Worm (Caenorhabditis elegans): ENCODE measurements around the gene tbc-6.

ce11 chrII:6823233-6823632 is 24.7 kb upstream of the tbc-6 start:
- no peak for TF ChIP-seq med-1 (GFP tag; optimal IDR thresholded peaks at IDR 0.05; ENCODE audit: insufficient read depth)
- TF ChIP-seq tab-1 (GFP tag; IDR thresholded peaks at IDR 0.05) = no peak
- no peak for TF ChIP-seq ref-1 (GFP tag; conservative IDR thresholded peaks at IDR 0.05)
- no peak for TF ChIP-seq klf-2 (GFP tag; conservative IDR thresholded peaks at IDR 0.05)
- TF ChIP-seq ztf-23 (GFP tag; IDR thresholded peaks at IDR 0.05) = no peak
- TF ChIP-seq flt-1 (GFP tag; IDR thresholded peaks at IDR 0.05) = no peak
- TF ChIP-seq T22C8.4 (GFP tag; IDR thresholded peaks at IDR 0.05) = no peak

Data from whole organism, midembryonic.